Fruit fly (Drosophila melanogaster): Measurements from ENCODE around the gene CG2233.

The CG2233 gene

DNA sequence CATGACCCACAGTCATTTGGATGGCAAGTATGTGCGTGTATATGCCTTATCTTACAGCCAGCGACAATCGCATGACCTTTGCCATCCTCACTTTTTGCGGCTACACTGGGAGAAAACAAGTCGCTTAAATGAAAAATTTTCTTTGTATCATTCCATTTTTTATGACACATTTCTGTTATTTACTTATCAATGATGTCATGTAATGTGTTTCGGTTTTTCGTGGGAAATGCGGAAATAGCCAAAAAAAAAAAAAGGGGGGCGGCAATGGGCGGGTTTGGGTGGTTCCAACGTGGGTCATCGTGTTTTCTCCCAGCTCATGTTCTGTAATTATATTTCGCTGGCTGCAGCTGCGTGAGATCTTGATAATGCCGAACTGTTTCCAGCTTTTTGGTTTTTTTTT lies 42.9 kb upstream of the CG2233 start (continued):
- TF ChIP-seq CG7963 (GFP tag; IDR thresholded peaks at IDR 0.05; ENCODE audit: partially characterized antibody) = no peak
- TF ChIP-seq prd (optimal IDR thresholded peaks at IDR 0.05) = no peak
- TF ChIP-seq prd (GFP tag; IDR thresholded peaks at IDR 0.05) = peak; percentile 50; the same call in 2 of the 3 replicates
- TF ChIP-seq slbo (GFP tag; IDR thresholded peaks at IDR 0.05) = peak; percentile 41; the same call in 1 of the 2 replicates
- no peak for TF ChIP-seq tup (GFP tag; optimal IDR thresholded peaks at IDR 0.05)
- no peak for TF ChIP-seq Meics (GFP tag; optimal IDR thresholded peaks at IDR 0.05)
- 0 out of 2 replicates have a peak, but pooled peaks have one; percentile 33 for TF ChIP-seq CG6689 (GFP tag; IDR thresholded peaks at IDR 0.05)
- no peak for TF ChIP-seq CG8924 (tag; optimal IDR thresholded peaks at IDR 0.05)
- TF ChIP-seq Dp (GFP tag; optimal IDR thresholded peaks at IDR 0.05) = no peak
- TF ChIP-seq YL-1 (GFP tag; optimal IDR thresholded peaks at IDR 0.05) = no peak
- TF ChIP-seq slou (GFP tag; optimal IDR thresholded peaks at IDR 0.05) = no peak
- no peak for TF ChIP-seq Antp (GFP tag; optimal IDR thresholded peaks at IDR 0.05)
- no peak for TF ChIP-seq fd3F (GFP tag; optimal IDR thresholded peaks at IDR 0.05)
- TF ChIP-seq Ssrp (tag; optimal IDR thresholded peaks at IDR 0.05) = no peak
- TF ChIP-seq Fer1 (GFP tag; optimal IDR thresholded peaks at IDR 0.05) = no peak
- no peak for TF ChIP-seq wek (GFP tag; optimal IDR thresholded peaks at IDR 0.05)
- TF ChIP-seq HmgD (GFP tag; optimal IDR thresholded peaks at IDR 0.05) = no peak
- TF ChIP-seq esg (GFP tag; conservative IDR thresholded peaks at IDR 0.05) = no peak
- TF ChIP-seq Lhr (GFP tag; optimal IDR thresholded peaks at IDR 0.05) = no peak
- no peak for TF ChIP-seq CG18262 (tag; optimal IDR thresholded peaks at IDR 0.05)
- TF ChIP-seq bbx (GFP tag; IDR thresholded peaks at IDR 0.05; ENCODE audit: partially characterized antibody) = no peak
- no peak for TF ChIP-seq HLHmδ (GFP tag; optimal IDR thresholded peaks at IDR 0.05)
- TF ChIP-seq CG12769 (tag; optimal IDR thresholded peaks at IDR 0.05) = no peak
- TF ChIP-seq CrebB (tag; optimal IDR thresholded peaks at IDR 0.05) = no peak
- TF ChIP-seq CG2129 (GFP tag; IDR thresholded peaks at IDR 0.05; ENCODE audit: partially characterized antibody) = no peak
- TF ChIP-seq lilli (GFP tag; optimal IDR thresholded peaks at IDR 0.05) = no peak
- TF ChIP-seq mirr (GFP tag; optimal IDR thresholded peaks at IDR 0.05) = no peak
- TF ChIP-seq dysf (GFP tag; IDR thresholded peaks at IDR 0.05) = 0 out of 3 replicates have a peak, but pooled peaks have one; percentile 18
- no peak for TF ChIP-seq CG1602 (GFP tag; optimal IDR thresholded peaks at IDR 0.05)
- no peak for TF ChIP-seq stwl (tag; optimal IDR thresholded peaks at IDR 0.05)
- TF ChIP-seq ap (GFP tag; IDR thresholded peaks at IDR 0.05) = peak; percentile 11; the same call in 1 of the 2 replicates
- peak; percentile 80 for TF ChIP-seq Ets65A (GFP tag)
- no peak for TF ChIP-seq chm (GFP tag; IDR thresholded peaks at IDR 0.05)
- no peak for TF ChIP-seq BtbVII (GFP tag; optimal IDR thresholded peaks at IDR 0.05)
- no peak for TF ChIP-seq CG10959 (GFP tag; IDR thresholded peaks at IDR 0.05)
- TF ChIP-seq Nf-YB (GFP tag; optimal IDR thresholded peaks at IDR 0.05) = no peak
- TF ChIP-seq CG6272 (GFP tag; IDR thresholded peaks at IDR 0.05) = no peak
- TF ChIP-seq CG8478 (optimal IDR thresholded peaks at IDR 0.05) = no peak
- TF ChIP-seq CHES-1-like (GFP tag; optimal IDR thresholded peaks at IDR 0.05) = no peak
- TF ChIP-seq CG17328 (GFP tag; IDR thresholded peaks at IDR 0.05) = no peak
- TF ChIP-seq CG30431 (GFP tag; optimal IDR thresholded peaks at IDR 0.05) = no peak
- no peak for TF ChIP-seq CG9932 (GFP tag; IDR thresholded peaks at IDR 0.05)
- TF ChIP-seq H15 (GFP tag; IDR thresholded peaks at IDR 0.05) = no peak
- TF ChIP-seq gem (tag; optimal IDR thresholded peaks at IDR 0.05) = no peak
- TF ChIP-seq CG9727 (GFP tag; optimal IDR thresholded peaks at IDR 0.05) = no peak
- TF ChIP-seq sc (optimal IDR thresholded peaks at IDR 0.05) = no peak
- TF ChIP-seq sc (GFP tag; optimal IDR thresholded peaks at IDR 0.05) = no peak
- TF ChIP-seq mam (GFP tag; optimal IDR thresholded peaks at IDR 0.05) = peak; percentile 9
- TF ChIP-seq CG18764 (GFP tag; optimal IDR thresholded peaks at IDR 0.05) = no peak
- no peak for TF ChIP-seq zf30C (GFP tag; optimal IDR thresholded peaks at IDR 0.05)
- no peak for TF ChIP-seq CG3065 (GFP tag; optimal IDR thresholded peaks at IDR 0.05)
- no peak for TF ChIP-seq CG7839 (tag; optimal IDR thresholded peaks at IDR 0.05)
- TF ChIP-seq Sox102F (GFP tag; optimal IDR thresholded peaks at IDR 0.05) = no peak

Data from whole organism, embryonic.